Worm (Caenorhabditis elegans): ENCODE measurements around the gene faah-5.
A peak's percentile ranks its signal among the peaks of the same experiment; 100 is the strongest.

The faah-5 gene

DNA sequence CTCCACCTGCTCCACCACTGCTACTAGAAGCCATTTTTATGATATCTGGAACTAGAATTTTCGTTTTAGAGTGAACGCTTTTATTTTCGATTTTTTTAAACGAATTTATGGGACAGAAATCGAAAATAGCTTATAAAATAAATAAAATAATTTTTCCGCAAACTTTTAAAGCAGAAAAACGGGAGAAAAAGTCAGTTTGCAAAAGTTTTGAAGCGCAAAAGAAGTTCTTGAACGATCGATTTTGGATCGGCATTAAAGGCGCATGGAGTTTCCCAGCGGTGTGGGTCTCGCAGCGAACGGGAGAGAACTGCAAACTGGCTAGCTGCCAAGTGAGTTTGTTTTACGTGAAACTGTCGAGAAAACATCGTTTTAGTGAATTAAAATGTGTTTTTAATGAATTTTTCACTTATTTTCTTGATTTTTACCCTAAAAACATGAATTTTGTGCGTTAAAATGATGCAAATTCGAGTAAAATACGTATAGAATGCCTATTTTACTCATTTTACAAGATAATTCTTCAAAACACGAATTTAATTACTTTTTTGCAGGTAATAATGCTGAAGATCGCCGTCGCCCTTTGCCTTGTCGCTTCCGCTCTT, 29.1 kb upstream of the faah-5 start, which contains the start of the genes ccf-1 and trap-4:
ccf-1 (minus strand) TSS at position 51 of the 599 bp plus-strand sequence.
trap-4 (plus strand) TSS at position 549 of the 599 bp plus-strand sequence.
- TF ChIP-seq tbx-8 (GFP tag; optimal IDR thresholded peaks at IDR 0.05) (no peak), nhr-2 (tag; optimal IDR thresholded peaks at IDR 0.05) (no peak), lin-32 (GFP tag; optimal IDR thresholded peaks at IDR 0.05) (no peak), mep-1 (tag; optimal IDR thresholded peaks at IDR 0.05) (peak; percentile 36), ceh-39 (tag; optimal IDR thresholded peaks at IDR 0.05) (peak; percentile 27), unc-120 (tag; optimal IDR thresholded peaks at IDR 0.05; ENCODE audit: poor library complexity, severe bottlenecking) (peak; percentile 36), M03D4.4 (tag; optimal IDR thresholded peaks at IDR 0.05) (no peak), sem-2 (GFP tag; optimal IDR thresholded peaks at IDR 0.05) (no peak), elt-1 (tag; optimal IDR thresholded peaks at IDR 0.05; ENCODE audit: borderline replicate concordance, insufficient read depth) (no peak), nhr-12 (tag; optimal IDR thresholded peaks at IDR 0.05) (no peak), pha-4 (tag; optimal IDR thresholded peaks at IDR 0.05) (peak; percentile 29), mls-2 (tag; optimal IDR thresholded peaks at IDR 0.05) (no peak), mab-5 (tag; optimal IDR thresholded peaks at IDR 0.05) (no peak), ztf-11 (tag; optimal IDR thresholded peaks at IDR 0.05) (no peak), ceh-43 (GFP tag; optimal IDR thresholded peaks at IDR 0.05) (no peak), zip-8 (tag; optimal IDR thresholded peaks at IDR 0.05) (no peak), sptf-1 (tag; optimal IDR thresholded peaks at IDR 0.05) (no peak), blmp-1 (tag; optimal IDR thresholded peaks at IDR 0.05) (peak; percentile 30), hlh-1 (tag; optimal IDR thresholded peaks at IDR 0.05) (peak; percentile 13), ham-2 (GFP tag; optimal IDR thresholded peaks at IDR 0.05) (no peak), drap-1 (GFP tag; optimal IDR thresholded peaks at IDR 0.05) (no peak), nhr-28 (tag; optimal IDR thresholded peaks at IDR 0.05) (no peak), ceh-83 (GFP tag; optimal IDR thresholded peaks at IDR 0.05) (no peak), ces-1 (GFP tag; optimal IDR thresholded peaks at IDR 0.05) (peak; percentile 37), flh-1 (GFP tag; optimal IDR thresholded peaks at IDR 0.05) (no peak), nhr-237 (tag; optimal IDR thresholded peaks at IDR 0.05) (no peak), cnd-1 (tag; optimal IDR thresholded peaks at IDR 0.05) (no peak), elt-3 (tag; optimal IDR thresholded peaks at IDR 0.05) (no peak), lin-13 (tag; optimal IDR thresholded peaks at IDR 0.05) (peak; percentile 33), nhr-76 (tag; optimal IDR thresholded peaks at IDR 0.05) (no peak), lsy-2 (tag; optimal IDR thresholded peaks at IDR 0.05) (peak; percentile 30), bed-3 (GFP tag; optimal IDR thresholded peaks at IDR 0.05) (no peak), unc-62 (GFP tag; optimal IDR thresholded peaks at IDR 0.05) (no peak)

DNA sequence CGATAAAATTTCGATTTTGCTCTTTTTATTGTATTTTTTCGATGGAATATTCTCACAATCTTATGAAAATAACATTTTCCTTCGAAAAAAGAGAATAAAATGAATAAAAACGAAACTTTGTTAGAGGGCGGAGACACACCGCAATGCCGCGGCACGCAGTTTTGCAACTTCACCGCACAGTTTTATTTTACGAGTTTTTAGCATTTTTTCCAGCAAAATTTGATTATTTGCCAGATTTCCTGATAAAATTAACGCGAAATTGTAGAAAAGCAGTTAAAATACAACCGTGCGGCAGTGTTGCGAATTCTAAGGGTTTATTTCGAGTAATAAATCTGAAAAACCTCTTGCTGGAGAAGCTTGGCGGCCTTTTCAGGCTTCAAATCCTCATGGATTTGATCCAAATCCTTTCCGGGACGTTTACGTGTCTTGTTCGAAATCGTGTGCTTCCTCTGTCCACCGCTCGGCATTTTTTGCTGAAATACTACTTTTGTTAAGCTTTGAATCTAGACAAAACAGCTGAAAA, 27.1 kb upstream of the faah-5 start, which contains the start of gene znf-593:
znf-593 (minus strand) TSS at position 473 of the 523 bp plus-strand sequence.
- peak; percentile 6 for TF ChIP-seq lin-13 (tag; optimal IDR thresholded peaks at IDR 0.05)
- TF ChIP-seq elt-1 (tag; optimal IDR thresholded peaks at IDR 0.05; ENCODE audit: borderline replicate concordance, insufficient read depth): no peak
- TF ChIP-seq unc-62 (GFP tag; optimal IDR thresholded peaks at IDR 0.05): no peak
- no peak for TF ChIP-seq nhr-12 (tag; optimal IDR thresholded peaks at IDR 0.05)
- TF ChIP-seq mep-1 (tag; optimal IDR thresholded peaks at IDR 0.05): no peak
- TF ChIP-seq bed-3 (GFP tag; optimal IDR thresholded peaks at IDR 0.05): no peak
- peak; percentile 12 for TF ChIP-seq unc-120 (tag; optimal IDR thresholded peaks at IDR 0.05; ENCODE audit: poor library complexity, severe bottlenecking)
- TF ChIP-seq tbx-8 (GFP tag; optimal IDR thresholded peaks at IDR 0.05): no peak
- TF ChIP-seq sem-2 (GFP tag; optimal IDR thresholded peaks at IDR 0.05): no peak
- TF ChIP-seq ham-2 (GFP tag; optimal IDR thresholded peaks at IDR 0.05): no peak
- no peak for TF ChIP-seq zip-8 (tag; optimal IDR thresholded peaks at IDR 0.05)
- no peak for TF ChIP-seq snpc-4 (tag; optimal IDR thresholded peaks at IDR 0.05)
- TF ChIP-seq lin-32 (GFP tag; optimal IDR thresholded peaks at IDR 0.05): no peak
- TF ChIP-seq drap-1 (GFP tag; optimal IDR thresholded peaks at IDR 0.05): no peak
- no peak for TF ChIP-seq nhr-76 (tag; optimal IDR thresholded peaks at IDR 0.05)
- no peak for TF ChIP-seq ceh-39 (tag; optimal IDR thresholded peaks at IDR 0.05)
- TF ChIP-seq elt-3 (tag; optimal IDR thresholded peaks at IDR 0.05): no peak
- peak; percentile 58 for TF ChIP-seq ceh-83 (GFP tag; optimal IDR thresholded peaks at IDR 0.05)
- TF ChIP-seq hlh-1 (tag; optimal IDR thresholded peaks at IDR 0.05): no peak
- TF ChIP-seq ceh-43 (GFP tag; optimal IDR thresholded peaks at IDR 0.05): no peak
- TF ChIP-seq blmp-1 (tag; optimal IDR thresholded peaks at IDR 0.05): no peak
- TF ChIP-seq mab-5 (tag; optimal IDR thresholded peaks at IDR 0.05): no peak
- no peak for TF ChIP-seq ces-1 (GFP tag; optimal IDR thresholded peaks at IDR 0.05)
- TF ChIP-seq nhr-237 (tag; optimal IDR thresholded peaks at IDR 0.05): no peak
- TF ChIP-seq mls-2 (tag; optimal IDR thresholded peaks at IDR 0.05): no peak
- TF ChIP-seq M03D4.4 (tag; optimal IDR thresholded peaks at IDR 0.05): peak; percentile 7
- TF ChIP-seq flh-1 (GFP tag; optimal IDR thresholded peaks at IDR 0.05): no peak
- no peak for TF ChIP-seq nhr-28 (tag; optimal IDR thresholded peaks at IDR 0.05)
- TF ChIP-seq cnd-1 (tag; optimal IDR thresholded peaks at IDR 0.05): peak; percentile 29
- TF ChIP-seq nhr-2 (tag; optimal IDR thresholded peaks at IDR 0.05): no peak
- no peak for TF ChIP-seq lsy-2 (tag; optimal IDR thresholded peaks at IDR 0.05)
- TF ChIP-seq pha-4 (tag; optimal IDR thresholded peaks at IDR 0.05): no peak
- peak; percentile 56 for TF ChIP-seq sptf-1 (tag; optimal IDR thresholded peaks at IDR 0.05)
- TF ChIP-seq ztf-11 (tag; optimal IDR thresholded peaks at IDR 0.05): no peak
- TF ChIP-seq unc-39 (tag; optimal IDR thresholded peaks at IDR 0.05): no peak

Data from whole organism, mixed stage, embryonic.